Fruit fly (Drosophila melanogaster): Measurements from ENCODE around the gene CG10055.

The CG10055 gene

DNA sequence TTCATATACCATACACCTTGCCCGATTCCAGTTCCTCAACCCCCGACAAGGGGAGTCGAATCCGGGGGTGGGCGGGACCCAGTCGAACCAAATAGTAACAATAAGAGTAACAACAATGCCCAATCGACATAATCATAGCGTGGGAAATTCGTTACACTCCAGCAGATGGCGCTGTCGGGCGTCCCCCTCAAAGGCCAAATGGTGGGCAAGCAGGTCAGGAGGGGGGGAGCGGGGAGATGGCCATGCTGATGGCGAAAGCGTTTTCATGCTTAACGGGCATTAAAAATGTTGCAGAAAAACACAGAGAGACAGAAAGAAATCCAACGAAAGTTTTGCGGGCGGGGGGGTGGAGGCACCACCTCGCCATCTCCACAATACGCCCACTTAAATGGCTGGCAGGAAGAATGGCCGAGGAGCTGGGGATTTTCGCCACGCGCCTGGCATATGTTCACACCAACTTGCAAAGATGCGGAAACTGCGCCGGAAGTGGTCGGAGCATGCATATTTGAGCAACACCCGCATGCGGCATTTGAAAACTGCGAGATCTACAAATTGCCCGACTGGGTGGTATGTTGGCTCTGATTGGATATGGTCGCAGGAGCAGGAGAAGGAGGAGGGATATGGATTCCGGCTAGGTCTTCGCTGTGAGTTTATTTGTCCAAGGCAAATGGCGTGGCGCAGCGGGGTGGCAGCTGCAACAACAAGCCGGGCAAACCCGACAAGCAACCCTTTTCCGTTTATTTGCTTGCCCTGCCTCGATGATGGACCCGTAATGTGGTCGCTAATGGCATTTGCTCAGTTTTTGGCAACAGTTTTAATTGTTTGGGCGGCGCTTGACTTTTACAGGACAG, 47.1 kb downstream of the CG10055 start:
- TF ChIP-seq usp (GFP tag; optimal IDR thresholded peaks at IDR 0.05), result no peak
- TF ChIP-seq Dll (optimal IDR thresholded peaks at IDR 0.05), result no peak
- TF ChIP-seq CG8478 (optimal IDR thresholded peaks at IDR 0.05), result no peak
- no peak for TF ChIP-seq pan (optimal IDR thresholded peaks at IDR 0.05)
- TF ChIP-seq psq (optimal IDR thresholded peaks at IDR 0.05), result no peak
- TF ChIP-seq EcR (GFP tag; optimal IDR thresholded peaks at IDR 0.05), result no peak

DNA sequence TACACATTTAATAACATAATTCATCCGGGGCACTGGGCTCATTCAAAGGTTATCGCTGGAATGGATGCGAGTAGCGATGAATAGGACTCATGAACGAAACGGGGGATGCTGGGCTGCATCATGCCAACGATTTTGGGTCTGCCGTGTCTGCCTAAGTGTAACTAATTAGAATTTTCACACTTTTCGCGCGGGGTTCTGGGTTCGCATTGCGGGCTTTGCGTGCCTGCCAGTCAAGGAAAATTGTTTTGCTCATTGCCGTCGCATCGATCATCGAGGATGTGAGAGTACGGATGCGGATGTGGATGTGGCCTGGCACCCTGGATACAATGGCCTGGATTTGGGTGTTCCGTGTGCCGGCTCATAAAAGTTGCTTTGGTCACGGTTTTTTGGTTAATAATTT, 48.4 kb downstream of the CG10055 start:
- no peak for TF ChIP-seq CG8478 (optimal IDR thresholded peaks at IDR 0.05)
- no peak for TF ChIP-seq usp (GFP tag; optimal IDR thresholded peaks at IDR 0.05)
- TF ChIP-seq Dll (optimal IDR thresholded peaks at IDR 0.05), result no peak
- TF ChIP-seq psq (optimal IDR thresholded peaks at IDR 0.05), result no peak
- TF ChIP-seq EcR (GFP tag; optimal IDR thresholded peaks at IDR 0.05), result no peak
- no peak for TF ChIP-seq pan (optimal IDR thresholded peaks at IDR 0.05)

DNA sequence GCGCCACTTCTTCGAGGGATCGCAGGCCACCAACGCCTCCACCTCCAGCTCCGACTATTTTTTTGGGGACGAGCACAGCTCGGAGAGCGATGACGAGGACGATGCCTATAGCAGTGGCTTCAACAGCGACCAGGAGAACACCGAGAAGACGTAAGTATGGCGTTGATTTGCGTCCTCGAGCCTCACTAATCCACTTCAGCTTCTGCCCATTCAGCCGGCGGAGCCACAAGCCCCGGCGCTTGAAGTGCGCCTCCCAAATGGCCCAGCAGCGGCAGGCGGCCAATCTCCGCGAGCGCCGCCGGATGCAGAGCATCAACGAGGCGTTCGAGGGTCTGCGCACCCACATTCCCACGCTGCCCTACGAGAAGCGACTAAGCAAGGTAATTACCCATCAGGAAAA, 49.3 kb downstream of the CG10055 start:
- TF ChIP-seq usp (GFP tag; optimal IDR thresholded peaks at IDR 0.05), result no peak
- TF ChIP-seq Dll (optimal IDR thresholded peaks at IDR 0.05), result no peak
- no peak for TF ChIP-seq pan (optimal IDR thresholded peaks at IDR 0.05)
- TF ChIP-seq EcR (GFP tag; optimal IDR thresholded peaks at IDR 0.05), result no peak
- no peak for TF ChIP-seq psq (optimal IDR thresholded peaks at IDR 0.05)
- TF ChIP-seq CG8478 (optimal IDR thresholded peaks at IDR 0.05), result no peak

DNA sequence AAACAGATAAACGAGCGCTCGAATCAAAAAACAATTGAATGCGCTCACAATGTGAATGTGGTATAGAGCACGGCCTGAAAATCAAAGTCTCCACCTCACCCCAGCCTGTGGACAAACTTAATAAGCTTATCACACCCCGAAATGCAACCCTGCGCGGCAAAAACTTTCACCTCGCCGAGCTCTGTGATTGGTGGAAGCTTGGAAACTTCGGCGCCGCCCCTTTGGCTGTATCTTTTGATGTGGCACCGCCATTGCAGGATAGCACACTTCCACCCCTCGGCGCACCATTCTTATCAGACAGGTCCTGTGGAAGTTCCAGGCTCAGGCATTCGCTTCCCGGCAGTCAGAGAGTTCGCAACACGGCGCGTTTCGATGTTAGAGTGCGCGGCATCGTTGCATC, 50.6 kb downstream of the CG10055 start, which contains the start of gene Fer1:
TSS of gene Fer1 (plus strand) at position 326 of the 400 bp plus-strand sequence.
- TF ChIP-seq Dll (optimal IDR thresholded peaks at IDR 0.05), result no peak
- TF ChIP-seq usp (GFP tag; optimal IDR thresholded peaks at IDR 0.05), result no peak
- TF ChIP-seq pan (optimal IDR thresholded peaks at IDR 0.05), result no peak
- no peak for TF ChIP-seq psq (optimal IDR thresholded peaks at IDR 0.05)
- no peak for TF ChIP-seq EcR (GFP tag; optimal IDR thresholded peaks at IDR 0.05)

- TF ChIP-seq pan (optimal IDR thresholded peaks at IDR 0.05) (no peak), psq (optimal IDR thresholded peaks at IDR 0.05) (no peak), usp (GFP tag; optimal IDR thresholded peaks at IDR 0.05) (no peak), CG8478 (optimal IDR thresholded peaks at IDR 0.05) (no peak), Dll (optimal IDR thresholded peaks at IDR 0.05) (no peak), EcR (GFP tag; optimal IDR thresholded peaks at IDR 0.05) (no peak)
Measured at dm6 chr3R:7134715-7135505, 51.6 kb downstream of the CG10055 start.

Measured in whole organism.